Fruit fly (Drosophila melanogaster) whole organism, embryonic: ENCODE measurements around the gene PIG-B.
A peak's percentile ranks its signal among the peaks of the same experiment; 100 is the strongest.

Experiments used
- Ada2b ChIP-seq: fragments of 200-800 bp; sonication (Bioruptor generic); IDR thresholded peaks from 2 replicates; pipeline ENCODE4 v1.3.6; 2022; ENCODE audit warnings: missing biosample characterization, missing genetic modification characterization
- Adf1 ChIP-seq: fragments of 200-800 bp; sonication (Bioruptor generic); IDR thresholded peaks from 2 replicates; pipeline ENCODE4 v1.3.6; 2022; ENCODE audit warnings: missing biosample characterization, missing genetic modification characterization
- Asciz ChIP-seq: fragments of 200-800 bp; sonication (Bioruptor generic); optimal IDR thresholded peaks from 2 replicates; lab custom pipeline; 2017; ENCODE audit warnings: missing biosample characterization, mild to moderate bottlenecking, missing genetic modification characterization, missing genetic modification reagents
- BEAF-32 ChIP-seq: fragments of 200-800 bp; sonication (Bioruptor generic); optimal IDR thresholded peaks from 3 replicates; lab custom pipeline; 2017; ENCODE audit warnings: missing biosample characterization, missing genetic modification characterization, mild to moderate bottlenecking, moderate library complexity, missing genetic modification reagents
- CG10267 ChIP-seq: fragments of 200-800 bp; sonication (Bioruptor generic); optimal IDR thresholded peaks from 2 replicates; lab custom pipeline; 2018; ENCODE audit warnings: missing biosample characterization, mild to moderate bottlenecking, missing genetic modification characterization, moderate library complexity
- CG10959 ChIP-seq: fragments of 200-800 bp; sonication (Bioruptor generic); IDR thresholded peaks from 2 replicates; pipeline ENCODE4 v1.3.6; 2022; ENCODE audit warnings: missing biosample characterization, missing genetic modification characterization
- CG11093 ChIP-seq: fragments of 200-800 bp; sonication (Bioruptor generic); IDR thresholded peaks from 3 replicates; pipeline ENCODE4 v1.3.6; 2022; ENCODE audit warnings: missing biosample characterization, missing genetic modification characterization
- CG12659 ChIP-seq: fragments of 200-800 bp; sonication (Bioruptor generic); optimal IDR thresholded peaks from 3 replicates; lab custom pipeline; 2017; ENCODE audit warnings: mild to moderate bottlenecking, missing biosample characterization, missing genetic modification reagents, missing genetic modification characterization
- CG13287 ChIP-seq: fragments of 200-800 bp; sonication (Bioruptor generic); IDR thresholded peaks from 2 replicates; pipeline ENCODE4 v1.3.6; 2022; ENCODE audit warnings: missing biosample characterization, missing genetic modification characterization; ENCODE audit not compliant: partially characterized antibody
- CG13624 ChIP-seq: fragments of 200-800 bp; sonication (Bioruptor generic); optimal IDR thresholded peaks from 2 replicates; lab custom pipeline; 2016; ENCODE audit warnings: missing biosample characterization, missing genetic modification characterization
- CG16815 ChIP-seq: fragments of 200-800 bp; sonication (Bioruptor generic); optimal IDR thresholded peaks from 3 replicates; lab custom pipeline; 2017; ENCODE audit warnings: missing biosample characterization, mild to moderate bottlenecking, missing genetic modification characterization
- CG1832 ChIP-seq: fragments of 200-800 bp; sonication (Bioruptor generic); optimal IDR thresholded peaks from 2 replicates; lab custom pipeline; 2017; ENCODE audit warnings: missing biosample characterization, mild to moderate bottlenecking, missing genetic modification characterization, inconsistent platforms
- CG2199 ChIP-seq: fragments of 200-800 bp; sonication (Bioruptor generic); IDR thresholded peaks from 3 replicates; pipeline ENCODE4 v1.3.6; 2022; ENCODE audit warnings: missing biosample characterization, missing genetic modification characterization
- CG2875 ChIP-seq: fragments of 200-800 bp; sonication (Bioruptor generic); optimal IDR thresholded peaks from 2 replicates; lab custom pipeline; 2017; ENCODE audit warnings: missing biosample characterization, mild to moderate bottlenecking, missing genetic modification characterization, missing genetic modification reagents
- CG4282 ChIP-seq: fragments of 200-800 bp; sonication (Bioruptor generic); optimal IDR thresholded peaks from 2 replicates; lab custom pipeline; 2016; ENCODE audit warnings: missing biosample characterization, missing genetic modification characterization
- CG4617 ChIP-seq: fragments of 200-800 bp; sonication (Bioruptor generic); optimal IDR thresholded peaks from 3 replicates; lab custom pipeline; 2016; ENCODE audit warnings: missing biosample characterization, missing genetic modification characterization, borderline replicate concordance
- CG4707 ChIP-seq: fragments of 200-800 bp; sonication (Bioruptor generic); optimal IDR thresholded peaks from 2 replicates; lab custom pipeline; 2018; ENCODE audit warnings: missing biosample characterization, mild to moderate bottlenecking, missing genetic modification characterization, moderate library complexity
- CG4730 ChIP-seq: fragments of 200-800 bp; sonication (Bioruptor generic); IDR thresholded peaks from 2 replicates; pipeline ENCODE4 v1.3.6; 2022; ENCODE audit warnings: missing biosample characterization, missing genetic modification characterization
- CG5180 ChIP-seq: fragments of 200-800 bp; sonication (Bioruptor generic); optimal IDR thresholded peaks from 3 replicates; lab custom pipeline; 2017; ENCODE audit warnings: missing biosample characterization, missing genetic modification characterization, mild to moderate bottlenecking, moderate library complexity, missing genetic modification reagents
- CG6689 ChIP-seq: fragments of 200-800 bp; sonication (Bioruptor generic); IDR thresholded peaks from 2 replicates; pipeline ENCODE4 v1.3.6; 2022; ENCODE audit warnings: missing biosample characterization, missing genetic modification characterization
- CG7271 ChIP-seq: fragments of 200-800 bp; sonication (Bioruptor generic); optimal IDR thresholded peaks from 2 replicates; lab custom pipeline; 2018; ENCODE audit warnings: missing biosample characterization, mild to moderate bottlenecking, missing genetic modification characterization, moderate library complexity
- CG8290 ChIP-seq, 3 experiments: fragments of 200-800 bp; sonication (Bioruptor generic); optimal IDR thresholded peaks; 2 replicates each; lab custom pipeline; 2016 to 2019; ENCODE audit warnings: missing biosample characterization in 3 of 3, missing genetic modification characterization in 3 of 3, mild to moderate bottlenecking in 2 of 3, moderate library complexity in 1 of 3
- CG9817 ChIP-seq: fragments of 200-800 bp; sonication (Bioruptor generic); optimal IDR thresholded peaks from 2 replicates; lab custom pipeline; 2018; ENCODE audit warnings: missing biosample characterization, mild to moderate bottlenecking, missing genetic modification characterization, moderate library complexity
- Dbx ChIP-seq: fragments of 200-800 bp; sonication (Bioruptor generic); IDR thresholded peaks from 3 replicates; pipeline ENCODE4 v1.3.6; 2022; ENCODE audit warnings: missing biosample characterization, missing genetic modification characterization
- Doc3 ChIP-seq: fragments of 200-800 bp; sonication (Bioruptor generic); IDR thresholded peaks from 3 replicates; pipeline ENCODE4 v1.3.6; 2022; ENCODE audit warnings: missing biosample characterization, missing genetic modification characterization; ENCODE audit not compliant: partially characterized antibody
- Dp ChIP-seq: fragments of 200-800 bp; sonication (Bioruptor generic); optimal IDR thresholded peaks from 2 replicates; lab custom pipeline; 2018; ENCODE audit warnings: missing biosample characterization, mild to moderate bottlenecking, missing genetic modification characterization, moderate library complexity
- Dref ChIP-seq: fragments of 200-800 bp; sonication (Bioruptor generic); IDR thresholded peaks from 2 replicates; pipeline ENCODE4 v1.3.6; 2022; ENCODE audit warnings: missing biosample characterization, missing genetic modification characterization
- Hr78 ChIP-seq, 2 experiments: fragments of 200-800 bp in 1 of 2; fragments of >200 bp in 1 of 2; sonication (Bioruptor generic) in 1 of 2; optimal IDR thresholded peaks; 2 replicates each; lab custom pipeline; 2017 to 2019; ENCODE audit warnings: missing biosample characterization in 2 of 2, missing genetic modification characterization in 2 of 2, mild to moderate bottlenecking in 1 of 2, moderate library complexity in 1 of 2
- MBD-R2 ChIP-seq: fragments of 200-800 bp; sonication (Bioruptor generic); IDR thresholded peaks from 2 replicates; pipeline ENCODE4 v1.3.6; 2022; ENCODE audit warnings: missing biosample characterization, missing genetic modification characterization
- Opbp ChIP-seq: fragments of 200-800 bp; sonication (Bioruptor generic); IDR thresholded peaks from 3 replicates; pipeline ENCODE4 v1.3.6; 2022; ENCODE audit warnings: missing biosample characterization, missing genetic modification characterization; ENCODE audit not compliant: partially characterized antibody
- Rfx ChIP-seq: fragments of 200-800 bp; sonication (Bioruptor generic); IDR thresholded peaks from 2 replicates; pipeline ENCODE4 v1.3.6; 2022; ENCODE audit warnings: missing biosample characterization, missing genetic modification characterization
- bigmax ChIP-seq: fragments of 200-800 bp; sonication (Bioruptor generic); optimal IDR thresholded peaks from 2 replicates; lab custom pipeline; 2018; ENCODE audit warnings: missing biosample characterization, mild to moderate bottlenecking, missing genetic modification characterization
- chinmo ChIP-seq: fragments of 200-800 bp; sonication (Bioruptor generic); IDR thresholded peaks from 4 replicates; pipeline ENCODE4 v1.3.6; 2022; ENCODE audit warnings: missing biosample characterization, missing genetic modification characterization; ENCODE audit not compliant: partially characterized antibody
- dm ChIP-seq: fragments of 200-800 bp; sonication (Bioruptor generic); optimal IDR thresholded peaks from 3 replicates; lab custom pipeline; 2016; ENCODE audit warnings: missing biosample characterization, missing genetic modification characterization
- eve ChIP-seq, 2 experiments: fragments of >200 bp; optimal IDR thresholded peaks; 2 replicates each; lab custom pipeline; 2017; ENCODE audit warnings: missing biosample characterization in 2 of 2, missing genetic modification characterization in 2 of 2
- gsb-n ChIP-seq: fragments of 200-800 bp; sonication (Bioruptor generic); optimal IDR thresholded peaks from 3 replicates; lab custom pipeline; 2018; ENCODE audit warnings: missing biosample characterization, mild to moderate bottlenecking, missing genetic modification characterization
- her ChIP-seq: fragments of 200-800 bp; sonication (Bioruptor generic); optimal IDR thresholded peaks from 2 replicates; lab custom pipeline; 2016; ENCODE audit warnings: missing biosample characterization, missing genetic modification characterization
- jumu ChIP-seq: fragments of 200-800 bp; sonication (Bioruptor generic); optimal IDR thresholded peaks from 3 replicates; lab custom pipeline; 2016; ENCODE audit warnings: missing biosample characterization, missing genetic modification characterization
- oc ChIP-seq: fragments of 200-800 bp; sonication (Bioruptor generic); optimal IDR thresholded peaks from 2 replicates; lab custom pipeline; 2018; ENCODE audit warnings: missing biosample characterization, mild to moderate bottlenecking, missing genetic modification characterization, moderate library complexity
- pho ChIP-seq: fragments of 200-800 bp; sonication (Bioruptor generic); optimal IDR thresholded peaks from 2 replicates; lab custom pipeline; 2016; ENCODE audit warnings: missing biosample characterization, missing genetic modification characterization
- repo ChIP-seq: fragments of 200-800 bp; sonication (Bioruptor generic); optimal IDR thresholded peaks from 2 replicates; lab custom pipeline; 2016; ENCODE audit warnings: missing biosample characterization, missing genetic modification characterization
- seq ChIP-seq: fragments of 200-800 bp; sonication (Bioruptor generic); IDR thresholded peaks from 2 replicates; pipeline ENCODE4 v1.3.6; 2022; ENCODE audit warnings: missing biosample characterization, missing genetic modification characterization
- shn ChIP-seq: fragments of 200-800 bp; sonication (Bioruptor generic); optimal IDR thresholded peaks from 3 replicates; lab custom pipeline; 2016; ENCODE audit warnings: missing biosample characterization, missing genetic modification characterization
- slou ChIP-seq: fragments of 200-800 bp; sonication (Bioruptor generic); optimal IDR thresholded peaks from 3 replicates; lab custom pipeline; 2016; ENCODE audit warnings: missing biosample characterization, missing genetic modification characterization
- sob ChIP-seq: fragments of 200-800 bp; sonication (Bioruptor generic); IDR thresholded peaks from 2 replicates; pipeline ENCODE4 v1.3.6; 2022; ENCODE audit warnings: missing biosample characterization, missing genetic modification characterization
- stwl ChIP-seq: fragments of 200-800 bp; sonication (Bioruptor generic); optimal IDR thresholded peaks from 3 replicates; lab custom pipeline; 2018; ENCODE audit warnings: missing biosample characterization, mild to moderate bottlenecking, missing genetic modification characterization, moderate library complexity
- unc-4 ChIP-seq: fragments of 200-800 bp; sonication (Bioruptor generic); IDR thresholded peaks from 2 replicates; pipeline ENCODE4 v1.3.6; 2022; ENCODE audit warnings: missing biosample characterization, missing genetic modification characterization; ENCODE audit not compliant: partially characterized antibody
- yki ChIP-seq: fragments of >200 bp; optimal IDR thresholded peaks from 3 replicates; lab custom pipeline; 2018
- zen2 ChIP-seq: fragments of 200-800 bp; sonication (Bioruptor generic); IDR thresholded peaks from 3 replicates; pipeline ENCODE4 v1.3.6; 2022; ENCODE audit warnings: missing biosample characterization, missing genetic modification characterization; ENCODE audit not compliant: partially characterized antibody

PIG-B gene

dm6 chr3L:3811089-3811488, at the start of gene PIG-B, which contains the start of gene CG32263 (continued):
- TF ChIP-seq bigmax (GFP tag; lab: Kevin White, UChicago): peak; percentile 87
- TF ChIP-seq seq (GFP tag; lab: Robert Waterston, UW): no peak
- peak; percentile 64 for TF ChIP-seq CG4617 (GFP tag; lab: Kevin White, UChicago)
- no peak for TF ChIP-seq CG10959 (GFP tag; lab: Robert Waterston, UW)
- peak; percentile 83; the same call in 2 of the 4 replicates for TF ChIP-seq chinmo (GFP tag; lab: Robert Waterston, UW)
- peak; percentile 6 for TF ChIP-seq pho (GFP tag; lab: Kevin White, UChicago)
- TF ChIP-seq Dbx (GFP tag; lab: Robert Waterston, UW): peak; percentile 8; the same call in 1 of the 3 replicates
- TF ChIP-seq slou (GFP tag; lab: Kevin White, UChicago): no peak
- no peak for TF ChIP-seq CG5180
- TF ChIP-seq CG11093 (GFP tag; lab: Robert Waterston, UW): no peak
- peak; percentile 86 for TF ChIP-seq zen2 (GFP tag; lab: Robert Waterston, UW)
- no peak for TF ChIP-seq CG2875 (GFP tag; lab: Kevin White, UChicago)
- peak; percentile 49 for TF ChIP-seq CG12659 (GFP tag; lab: Kevin White, UChicago)
- TF ChIP-seq repo (GFP tag; lab: Kevin White, UChicago): no peak
- peak; percentile 86 for TF ChIP-seq CG13287 (GFP tag; lab: Robert Waterston, UW)
- TF ChIP-seq CG2199 (GFP tag; lab: Robert Waterston, UW): no peak
- TF ChIP-seq CG7271 (tag; lab: Kevin White, UChicago): no peak
- TF ChIP-seq Asciz (GFP tag; lab: Kevin White, UChicago): no peak
- TF ChIP-seq yki (lab: Kevin White, UChicago): no peak
- TF ChIP-seq CG10267 (tag; lab: Kevin White, UChicago): peak; percentile 88
- TF ChIP-seq CG4730 (GFP tag; lab: Robert Waterston, UW): no peak
- no peak for TF ChIP-seq Hr78 (GFP tag; optimal IDR thresholded peaks at IDR 0.05; lab: Kevin White, UChicago)
- no peak for TF ChIP-seq her
- TF ChIP-seq shn: no peak
- no peak for TF ChIP-seq Adf1 (GFP tag; lab: Robert Waterston, UW)
- peak; percentile 39 for TF ChIP-seq Rfx (GFP tag; lab: Robert Waterston, UW)
- TF ChIP-seq CG9817 (tag; lab: Kevin White, UChicago): no peak
- TF ChIP-seq CG16815: no peak
- no peak for TF ChIP-seq oc
- peak; percentile 32 for TF ChIP-seq CG13624 (GFP tag; lab: Kevin White, UChicago)
- no peak for TF ChIP-seq CG4707 (GFP tag; lab: Kevin White, UChicago)
- no peak for TF ChIP-seq gsb-n (tag; lab: Kevin White, UChicago)
- TF ChIP-seq CG1832 (GFP tag; lab: Kevin White, UChicago): no peak
- peak; percentile 100 for TF ChIP-seq stwl (tag; lab: Kevin White, UChicago)
- peak; percentile 66 for TF ChIP-seq unc-4 (GFP tag; lab: Robert Waterston, UW)
- TF ChIP-seq CG8290 (GFP tag; optimal IDR thresholded peaks at IDR 0.05; lab: Kevin White, UChicago): peak; percentile 71
- peak in 1 of 2 experiments; percentile 54 for TF ChIP-seq CG8290 (tag; optimal IDR thresholded peaks at IDR 0.05; lab: Kevin White, UChicago)
- TF ChIP-seq jumu (GFP tag; lab: Kevin White, UChicago): peak; percentile 45
- TF ChIP-seq MBD-R2 (GFP tag; lab: Robert Waterston, UW): peak; percentile 81
- peak; percentile 81 for TF ChIP-seq Dref (GFP tag; lab: Robert Waterston, UW)
- peak; percentile 21 for TF ChIP-seq dm (GFP tag; lab: Kevin White, UChicago)
- peak; percentile 80; the same call in 2 of the 3 replicates for TF ChIP-seq Opbp (GFP tag; lab: Robert Waterston, UW)
- TF ChIP-seq CG4282 (GFP tag; lab: Kevin White, UChicago): peak; percentile 4
- 0 out of 2 replicates have a peak, but pooled peaks have one; percentile 10 for TF ChIP-seq sob (GFP tag; lab: Robert Waterston, UW)
- TF ChIP-seq Ada2b: no peak
- no peak for TF ChIP-seq eve (GFP tag; optimal IDR thresholded peaks at IDR 0.05; lab: Kevin White, UChicago)
- peak; percentile 47 for TF ChIP-seq Dp
- TF ChIP-seq Doc3 (GFP tag; lab: Robert Waterston, UW): peak; percentile 63; the same call in 2 of the 3 replicates
- peak; percentile 53 for TF ChIP-seq BEAF-32
- TF ChIP-seq CG6689 (GFP tag; lab: Robert Waterston, UW): no peak
